Worm (Caenorhabditis elegans): ENCODE results near the gene K08E4.3.

The K08E4.3 gene

DNA sequence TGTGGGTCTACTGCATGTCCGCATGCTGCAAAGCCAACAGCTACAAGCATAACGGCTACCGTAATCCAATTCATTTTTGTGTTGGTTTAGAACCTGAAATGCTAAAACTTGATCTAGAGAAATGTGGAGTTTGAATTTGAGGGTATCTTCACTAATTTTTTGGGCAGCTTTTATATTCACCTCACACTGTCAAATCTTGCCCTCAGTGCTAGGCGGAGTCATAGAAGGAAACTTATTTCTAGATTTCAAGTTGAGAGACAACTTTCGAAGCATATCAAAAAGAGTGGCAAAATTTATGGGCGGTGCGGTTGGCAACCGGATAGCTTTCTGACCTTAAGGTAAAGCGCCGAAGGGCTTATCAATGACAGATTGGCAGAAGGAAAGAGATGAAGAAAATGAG lies 42.0 kb upstream of the K08E4.3 start, which contains the start of gene lips-6:
Gene lips-6 (minus strand): TSS at position 101 of the 400 bp plus-strand sequence.
- TF ChIP-seq daf-12 (tag; optimal IDR thresholded peaks at IDR 0.05) (no peak), elt-3 (tag; optimal IDR thresholded peaks at IDR 0.05) (no peak)

DNA sequence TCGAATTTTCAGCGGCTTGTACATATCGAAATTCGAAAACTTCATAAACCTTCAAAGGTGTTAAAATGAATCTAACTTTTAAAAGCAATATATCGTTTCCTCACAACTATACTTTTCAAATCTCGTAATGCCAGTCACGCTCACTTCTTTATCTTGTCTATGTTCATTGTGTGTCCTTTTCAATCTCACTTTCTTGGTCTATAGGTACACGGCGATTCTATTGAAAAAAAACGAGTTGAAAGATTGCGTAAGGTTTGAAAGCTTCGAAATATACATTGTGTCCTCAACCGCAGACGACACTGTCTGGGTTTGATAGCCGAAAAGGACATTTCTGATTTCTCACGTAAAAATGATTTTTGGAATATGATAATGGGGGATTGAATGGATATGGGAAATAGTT lies 38.6 kb upstream of the K08E4.3 start:
- TF ChIP-seq nhr-76 (tag; optimal IDR thresholded peaks at IDR 0.05) (no peak), nhr-12 (tag; optimal IDR thresholded peaks at IDR 0.05) (no peak), daf-12 (tag; optimal IDR thresholded peaks at IDR 0.05) (no peak), ztf-4 (tag; optimal IDR thresholded peaks at IDR 0.05) (no peak), nhr-25 (tag; optimal IDR thresholded peaks at IDR 0.05) (peak; percentile 80), fkh-10 (GFP tag; optimal IDR thresholded peaks at IDR 0.05) (no peak), nhr-67 (tag; optimal IDR thresholded peaks at IDR 0.05) (no peak), fkh-2 (tag; optimal IDR thresholded peaks at IDR 0.05) (no peak), ama-1 (optimal IDR thresholded peaks at IDR 0.05) (no peak), skn-1 (tag; optimal IDR thresholded peaks at IDR 0.05) (no peak), nhr-28 (tag; optimal IDR thresholded peaks at IDR 0.05) (no peak), nhr-237 (tag; optimal IDR thresholded peaks at IDR 0.05) (no peak), ceh-9 (tag; optimal IDR thresholded peaks at IDR 0.05) (no peak), fos-1 (tag; optimal IDR thresholded peaks at IDR 0.05) (no peak), pha-4 (tag; optimal IDR thresholded peaks at IDR 0.05) (no peak), lin-15B (tag; optimal IDR thresholded peaks at IDR 0.05) (no peak), nhr-43 (tag; optimal IDR thresholded peaks at IDR 0.05; ENCODE audit: poor library complexity, severe bottlenecking) (peak; percentile 10)

DNA sequence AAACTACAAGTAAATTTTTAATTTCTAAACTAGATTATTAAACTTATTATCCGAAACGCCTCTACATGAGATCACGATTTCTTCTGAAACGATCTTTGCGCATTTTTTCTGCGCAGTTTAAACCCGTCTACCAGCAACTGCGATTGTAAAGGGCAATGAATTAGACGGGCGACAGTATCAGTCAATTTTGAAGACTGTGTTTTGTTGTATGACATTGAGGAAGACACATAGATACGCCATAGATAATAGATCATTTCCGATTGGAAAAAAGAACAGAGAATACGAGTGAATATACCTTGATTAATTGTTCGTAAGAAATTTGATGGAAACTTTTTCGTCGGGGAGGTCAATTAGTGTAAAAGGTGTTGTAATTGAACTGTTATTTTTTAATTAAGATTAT lies 36.2 kb upstream of the K08E4.3 start:
- no peak for TF ChIP-seq elt-3 (tag; optimal IDR thresholded peaks at IDR 0.05)
- TF ChIP-seq nhr-77 (tag; optimal IDR thresholded peaks at IDR 0.05), result no peak
- no peak for TF ChIP-seq ztf-11 (tag; optimal IDR thresholded peaks at IDR 0.05)
- TF ChIP-seq nhr-43 (tag; optimal IDR thresholded peaks at IDR 0.05; ENCODE audit: poor library complexity, severe bottlenecking), result peak; percentile 73
- TF ChIP-seq elt-1 (tag; optimal IDR thresholded peaks at IDR 0.05), result peak; percentile 89
- peak; percentile 92 for TF ChIP-seq nhr-25 (tag; optimal IDR thresholded peaks at IDR 0.05)
- no peak for TF ChIP-seq egl-5 (tag; optimal IDR thresholded peaks at IDR 0.05)

DNA sequence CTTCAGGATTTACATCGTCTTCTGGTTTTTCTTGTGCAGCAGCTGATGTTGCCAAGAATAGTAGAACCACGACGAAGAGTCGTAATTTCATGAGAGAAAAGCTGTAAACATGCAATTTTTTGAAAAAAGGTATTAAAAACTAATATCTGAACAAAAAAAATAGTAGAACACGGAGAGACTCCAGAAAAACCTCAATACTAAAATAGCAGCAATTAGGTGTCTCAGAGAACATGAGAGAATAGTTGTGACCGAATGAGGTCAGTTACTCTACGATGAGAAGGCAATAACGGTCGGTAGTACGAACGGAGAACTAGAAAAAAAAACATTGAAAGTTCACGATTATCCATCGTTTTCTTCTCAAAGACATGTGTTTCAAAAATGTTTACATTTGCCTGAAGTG lies 28.5 kb upstream of the K08E4.3 start, which contains the start of gene tgn-38:
Gene tgn-38 (minus strand): TSS at position 101 of the 400 bp plus-strand sequence.
- no peak for TF ChIP-seq aly-2 (tag; optimal IDR thresholded peaks at IDR 0.05)
- no peak for TF ChIP-seq pha-4 (tag; optimal IDR thresholded peaks at IDR 0.05)
- TF ChIP-seq eor-1 (tag; optimal IDR thresholded peaks at IDR 0.05), result no peak
- TF ChIP-seq ZK546.5 (tag; optimal IDR thresholded peaks at IDR 0.05), result no peak
- no peak for TF ChIP-seq lin-39 (tag; optimal IDR thresholded peaks at IDR 0.05)
- no peak for TF ChIP-seq nhr-11 (tag; optimal IDR thresholded peaks at IDR 0.05)
- no peak for TF ChIP-seq nhr-12 (tag; optimal IDR thresholded peaks at IDR 0.05)
- TF ChIP-seq fkh-2 (tag; optimal IDR thresholded peaks at IDR 0.05), result no peak
- TF ChIP-seq elt-1 (tag; optimal IDR thresholded peaks at IDR 0.05), result no peak
- TF ChIP-seq elt-3 (tag; optimal IDR thresholded peaks at IDR 0.05), result no peak
- no peak for TF ChIP-seq lsy-12 (tag; optimal IDR thresholded peaks at IDR 0.05)

DNA sequence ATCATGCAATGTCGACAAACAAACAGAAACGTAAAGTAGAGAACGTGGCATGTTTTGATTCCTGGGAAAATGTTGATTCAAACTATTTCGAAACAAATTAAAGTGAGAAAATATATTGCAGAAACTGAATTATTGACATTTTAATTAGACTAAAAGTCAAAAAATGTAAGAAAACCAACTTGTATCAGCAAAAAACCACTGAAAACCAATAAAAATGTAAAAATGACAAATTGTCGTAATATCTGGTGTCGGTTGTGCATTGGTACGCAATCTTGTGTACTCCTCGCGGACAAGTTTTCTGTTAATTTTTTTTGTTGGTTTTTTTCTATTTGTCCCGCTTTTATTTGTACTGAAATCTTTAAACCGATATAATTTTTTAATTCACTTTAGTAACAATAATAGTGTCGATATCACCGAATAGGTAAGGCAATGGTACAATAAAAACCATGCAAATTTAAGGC lies 27.8 kb upstream of the K08E4.3 start, which contains the start of gene T12G3.11:
Gene T12G3.11 (minus strand): TSS at position 51 of the 461 bp plus-strand sequence.
- no peak for TF ChIP-seq nhr-237 (tag; optimal IDR thresholded peaks at IDR 0.05)
- TF ChIP-seq hmg-11 (tag; optimal IDR thresholded peaks at IDR 0.05), result peak; percentile 40
- no peak for TF ChIP-seq lsy-12 (tag; optimal IDR thresholded peaks at IDR 0.05)
- TF ChIP-seq nhr-43 (tag; optimal IDR thresholded peaks at IDR 0.05; ENCODE audit: poor library complexity, severe bottlenecking), result no peak
- TF ChIP-seq nhr-23 (tag; optimal IDR thresholded peaks at IDR 0.05), result peak; percentile 14
- no peak for TF ChIP-seq eor-1 (tag; optimal IDR thresholded peaks at IDR 0.05)
- TF ChIP-seq egl-5 (tag; optimal IDR thresholded peaks at IDR 0.05), result peak; percentile 29
- peak; percentile 26 for TF ChIP-seq snpc-4 (tag; optimal IDR thresholded peaks at IDR 0.05)
- no peak for TF ChIP-seq nhr-11 (tag; optimal IDR thresholded peaks at IDR 0.05)
- TF ChIP-seq nhr-25 (tag; optimal IDR thresholded peaks at IDR 0.05), result peak; percentile 8
- TF ChIP-seq aly-2 (tag; optimal IDR thresholded peaks at IDR 0.05), result no peak
- TF ChIP-seq lin-15B (tag; optimal IDR thresholded peaks at IDR 0.05), result peak; percentile 67
- no peak for TF ChIP-seq elt-3 (tag; optimal IDR thresholded peaks at IDR 0.05)
- TF ChIP-seq nfya-1 (tag; optimal IDR thresholded peaks at IDR 0.05; ENCODE audit: insufficient read depth), result peak; percentile 50
- TF ChIP-seq nhr-28 (tag; optimal IDR thresholded peaks at IDR 0.05), result no peak
- peak; percentile 46 for TF ChIP-seq pha-4 (tag; optimal IDR thresholded peaks at IDR 0.05)
- no peak for TF ChIP-seq fkh-2 (tag; optimal IDR thresholded peaks at IDR 0.05)
